Fruit fly (Drosophila melanogaster): ENCODE data around the gene HGTX.

DNA sequence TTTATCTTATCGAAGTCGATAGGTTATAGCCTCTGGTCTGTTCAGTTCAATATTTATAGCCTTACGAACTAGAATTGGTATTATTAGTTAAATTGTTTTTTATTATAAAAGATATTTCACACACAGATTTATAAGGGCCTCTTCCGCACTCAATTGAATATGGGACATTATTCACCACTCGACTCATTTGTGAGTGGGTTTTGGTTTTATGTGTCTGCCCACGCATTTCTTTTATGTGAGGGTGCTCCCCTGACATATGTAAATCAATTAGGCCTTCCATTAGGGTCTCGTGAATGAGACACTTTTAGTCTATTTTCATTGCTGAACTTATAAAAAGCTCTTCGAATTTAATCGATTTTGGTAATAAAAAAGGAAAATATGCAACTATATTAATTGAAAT is 47.7 kb downstream of the HGTX start:
- TF ChIP-seq CG4496 (GFP tag; IDR thresholded peaks at IDR 0.05), result no peak
- no peak for TF ChIP-seq Pif1A (GFP tag; optimal IDR thresholded peaks at IDR 0.05)
- no peak for TF ChIP-seq CG15710 (tag; optimal IDR thresholded peaks at IDR 0.05)
- no peak for TF ChIP-seq CG17806 (tag; optimal IDR thresholded peaks at IDR 0.05)
- no peak for TF ChIP-seq EcR (GFP tag; optimal IDR thresholded peaks at IDR 0.05)
